Fruit fly (Drosophila melanogaster): ENCODE data around the gene CG6951.

dm6 chr3L:20241163-20241970, at the start of gene CG6951, which contains the start of gene CG17233:
- no peak for TF ChIP-seq CG8478 (optimal IDR thresholded peaks at IDR 0.05)
- no peak for TF ChIP-seq CTCF (optimal IDR thresholded peaks at IDR 0.05)

Measured in S2 (cell line).